Worm (Caenorhabditis elegans) whole organism, L1 larva: ENCODE measurements around the gene ttn-1.

Source experiments
- C04F5.9 ChIP-seq: sonication (generic microtip); optimal IDR thresholded peaks from 2 replicates; lab custom pipeline; 2016; ENCODE audit warnings: missing genetic modification characterization, missing compliant biosample characterization
- C34B4.2 ChIP-seq: sonication (generic microtip); optimal IDR thresholded peaks from 2 replicates; lab custom pipeline; 2017; ENCODE audit warnings: mild to moderate bottlenecking, missing genetic modification characterization, missing compliant biosample characterization
- F16B12.6 ChIP-seq: fragments of 150-350 bp; optimal IDR thresholded peaks from 2 replicates; lab custom pipeline; 2014; ENCODE audit warnings: missing biosample characterization, missing genetic modification characterization
- Y116A8C.19 ChIP-seq: sonication (generic microtip); optimal IDR thresholded peaks from 2 replicates; lab custom pipeline; 2016; ENCODE audit warnings: missing compliant biosample characterization, missing genetic modification characterization, borderline replicate concordance
- aha-1 ChIP-seq: fragments of 150-350 bp; optimal IDR thresholded peaks from 2 replicates; lab custom pipeline; 2014; ENCODE audit warnings: missing biosample characterization, missing genetic modification characterization
- alr-1 ChIP-seq: fragments of 200-800 bp; sonication (Bioruptor generic); optimal IDR thresholded peaks from 2 replicates; lab custom pipeline; 2018; ENCODE audit warnings: borderline replicate concordance, mild to moderate bottlenecking, missing genetic modification characterization, missing compliant biosample characterization
- aly-2 ChIP-seq: fragments of 150-350 bp; optimal IDR thresholded peaks from 2 replicates; lab custom pipeline; 2014; ENCODE audit warnings: missing biosample characterization, missing genetic modification characterization
- ama-1 ChIP-seq: fragments of 150-350 bp; optimal IDR thresholded peaks from 2 replicates; lab custom pipeline; 2014
- blmp-1 ChIP-seq: fragments of 150-350 bp; optimal IDR thresholded peaks from 2 replicates; lab custom pipeline; 2014; ENCODE audit warnings: missing biosample characterization, missing genetic modification characterization
- ceh-63 ChIP-seq: fragments of 200-800 bp; sonication (Bioruptor generic); optimal IDR thresholded peaks from 2 replicates; lab custom pipeline; 2018; ENCODE audit warnings: mild to moderate bottlenecking, missing genetic modification characterization, missing compliant biosample characterization
- ceh-8 ChIP-seq: fragments of 200-800 bp; sonication (Bioruptor generic); optimal IDR thresholded peaks from 2 replicates; lab custom pipeline; 2018; ENCODE audit warnings: mild to moderate bottlenecking, missing genetic modification characterization, moderate library complexity, missing compliant biosample characterization
- ceh-82 ChIP-seq, 3 experiments: fragments of 150-350 bp in 1 of 3; sonication (generic microtip) in 2 of 3; optimal IDR thresholded peaks; 2 replicates each; lab custom pipeline; 2014 to 2017; ENCODE audit warnings: missing biosample characterization in 3 of 3, missing genetic modification characterization in 3 of 3
- ceh-88 ChIP-seq: fragments of 200-800 bp; sonication (Bioruptor generic); IDR thresholded peaks from 2 replicates; pipeline ENCODE4 v1.3.6; 2022; ENCODE audit warnings: missing genetic modification characterization, missing compliant biosample characterization
- efl-1 ChIP-seq, 4 experiments: fragments of 150-350 bp; optimal IDR thresholded peaks in 3 of 4; peaks in 1 of 4; 1 replicate in 1 of 4; 2 replicates in 3 of 4; lab custom pipeline; 2014; ENCODE audit warnings: missing biosample characterization in 2 of 4, missing genetic modification characterization in 2 of 4, missing genetic modification reagents in 2 of 4
- egl-13 ChIP-seq: sonication (generic microtip); optimal IDR thresholded peaks from 2 replicates; lab custom pipeline; 2016; ENCODE audit warnings: missing genotype, missing genetic modification reagents, missing genetic modification characterization, missing compliant biosample characterization
- elt-2 ChIP-seq: sonication (generic microtip); optimal IDR thresholded peaks from 2 replicates; lab custom pipeline; 2016; ENCODE audit warnings: missing genetic modification characterization, mild to moderate bottlenecking, inconsistent platforms, missing compliant biosample characterization, missing genetic modification reagents
- fos-1 ChIP-seq: fragments of 150-350 bp; optimal IDR thresholded peaks from 2 replicates; lab custom pipeline; 2014; ENCODE audit warnings: missing biosample characterization, missing genetic modification characterization
- hlh-17 ChIP-seq: fragments of 200-800 bp; sonication (Bioruptor generic); optimal IDR thresholded peaks from 2 replicates; lab custom pipeline; 2018; ENCODE audit warnings: missing genetic modification characterization, mild to moderate bottlenecking, missing compliant biosample characterization, moderate library complexity, borderline replicate concordance
- irx-1 ChIP-seq: sonication (generic microtip); optimal IDR thresholded peaks from 2 replicates; lab custom pipeline; 2016; ENCODE audit warnings: missing genetic modification characterization, missing compliant biosample characterization
- jun-1 ChIP-seq: fragments of 150-350 bp; optimal IDR thresholded peaks from 2 replicates; lab custom pipeline; 2014; ENCODE audit warnings: missing biosample characterization, missing genetic modification reagents, missing genetic modification characterization
- lin-13 ChIP-seq: fragments of 150-350 bp; optimal IDR thresholded peaks from 2 replicates; lab custom pipeline; 2014; ENCODE audit warnings: missing biosample characterization, missing genetic modification reagents, missing genetic modification characterization
- lsy-2 ChIP-seq, 2 experiments: fragments of 150-350 bp; optimal IDR thresholded peaks; 2 replicates each; lab custom pipeline; 2014; ENCODE audit warnings: missing biosample characterization in 2 of 2, missing genetic modification characterization in 2 of 2
- mab-9 ChIP-seq: fragments of 200-800 bp; sonication (Bioruptor generic); IDR thresholded peaks from 2 replicates; pipeline ENCODE4 v1.3.6; 2022; ENCODE audit warnings: missing genetic modification reagents, missing genetic modification characterization, missing compliant biosample characterization
- nhr-11 ChIP-seq: fragments of 150-350 bp; optimal IDR thresholded peaks from 2 replicates; lab custom pipeline; 2014; ENCODE audit warnings: missing biosample characterization, missing genetic modification characterization
- nhr-12 ChIP-seq: sonication (generic microtip); optimal IDR thresholded peaks from 2 replicates; lab custom pipeline; 2017; ENCODE audit warnings: missing biosample characterization, missing genetic modification characterization
- nhr-47 ChIP-seq: sonication (generic microtip); optimal IDR thresholded peaks from 2 replicates; lab custom pipeline; 2016; ENCODE audit warnings: mild to moderate bottlenecking, missing genetic modification characterization, moderate library complexity, missing compliant biosample characterization
- nhr-76 ChIP-seq: sonication (generic microtip); optimal IDR thresholded peaks from 2 replicates; lab custom pipeline; 2017; ENCODE audit warnings: missing biosample characterization, missing genetic modification characterization
- nhr-77 ChIP-seq: fragments of 150-350 bp; optimal IDR thresholded peaks from 2 replicates; lab custom pipeline; 2014; ENCODE audit warnings: missing biosample characterization, missing genetic modification characterization
- nhr-84 ChIP-seq: sonication (generic microtip); optimal IDR thresholded peaks from 2 replicates; lab custom pipeline; 2017; ENCODE audit warnings: missing biosample characterization, missing genetic modification characterization
- nhr-85 ChIP-seq: sonication (generic microtip); peaks from one replicate; lab custom pipeline; 2016; ENCODE audit warnings: missing genetic modification characterization, inconsistent platforms, missing compliant biosample characterization
- pag-3 ChIP-seq: sonication (generic microtip); optimal IDR thresholded peaks from 2 replicates; lab custom pipeline; 2017; ENCODE audit warnings: missing genetic modification characterization, mild to moderate bottlenecking, missing compliant biosample characterization, antibody characterized with exemption, borderline replicate concordance; ENCODE audit not compliant: insufficient read depth
- pax-3 ChIP-seq: fragments of 200-800 bp; sonication (Bioruptor generic); optimal IDR thresholded peaks from 2 replicates; lab custom pipeline; 2018; ENCODE audit warnings: mild to moderate bottlenecking, missing genetic modification characterization, moderate library complexity, missing compliant biosample characterization
- pqm-1 ChIP-seq: sonication (generic microtip); optimal IDR thresholded peaks from 3 replicates; lab custom pipeline; 2017; ENCODE audit warnings: missing biosample characterization, missing genetic modification characterization
- rnt-1 ChIP-seq: sonication (generic microtip); optimal IDR thresholded peaks from 2 replicates; lab custom pipeline; 2016; ENCODE audit warnings: mild to moderate bottlenecking, missing genetic modification characterization, moderate library complexity, missing compliant biosample characterization
- skn-1 ChIP-seq: fragments of 150-350 bp; optimal IDR thresholded peaks from 2 replicates; lab custom pipeline; 2014; ENCODE audit warnings: missing biosample characterization, missing genetic modification characterization
- sox-4 ChIP-seq: sonication (generic microtip); optimal IDR thresholded peaks from 2 replicates; lab custom pipeline; 2016; ENCODE audit warnings: missing genetic modification characterization, missing compliant biosample characterization
- sptf-1 ChIP-seq: fragments of 150-350 bp; optimal IDR thresholded peaks from 2 replicates; lab custom pipeline; 2014; ENCODE audit warnings: missing biosample characterization, missing genetic modification characterization
- tbx-2 ChIP-seq: sonication (generic microtip); optimal IDR thresholded peaks from 2 replicates; lab custom pipeline; 2016; ENCODE audit warnings: missing genetic modification characterization, missing compliant biosample characterization
- tlp-1 ChIP-seq: fragments of 150-350 bp; optimal IDR thresholded peaks from 2 replicates; lab custom pipeline; 2014; ENCODE audit warnings: missing biosample characterization, missing genetic modification characterization
- unc-62 ChIP-seq: fragments of 150-350 bp; optimal IDR thresholded peaks from 2 replicates; lab custom pipeline; 2014; ENCODE audit warnings: missing biosample characterization, missing genetic modification reagents, missing genetic modification characterization
- vab-15 ChIP-seq: sonication (generic microtip); optimal IDR thresholded peaks from 2 replicates; lab custom pipeline; 2017; ENCODE audit warnings: missing genotype, mild to moderate bottlenecking, missing genetic modification characterization, missing compliant biosample characterization
- zag-1 ChIP-seq: fragments of 150-350 bp; optimal IDR thresholded peaks from 2 replicates; lab custom pipeline; 2014; ENCODE audit warnings: missing biosample characterization, missing genetic modification characterization
- zip-4 ChIP-seq: fragments of 200-800 bp; sonication (Bioruptor generic); optimal IDR thresholded peaks from 2 replicates; lab custom pipeline; 2018; ENCODE audit warnings: mild to moderate bottlenecking, missing genetic modification characterization, moderate library complexity, missing compliant biosample characterization

Gene ttn-1

ce11 chrV:6227326-6228246 is 25.2 kb upstream of the ttn-1 start (continued):
- peak; percentile 93 for TF ChIP-seq ceh-8
- peak; percentile 94 for TF ChIP-seq mab-9 (GFP tag; lab: Robert Waterston, UW)
- peak; percentile 96 for TF ChIP-seq nhr-77 (tag; lab: Kevin White, UChicago)
- no peak for TF ChIP-seq unc-62 (GFP tag; lab: Kevin White, UChicago)
- TF ChIP-seq nhr-12 (tag; lab: Kevin White, UChicago), result no peak
- TF ChIP-seq pag-3 (tag; lab: Kevin White, UChicago), result no peak
- no peak for TF ChIP-seq tlp-1
- peak; percentile 84 for TF ChIP-seq zip-4 (GFP tag; lab: Kevin White, UChicago)
- no peak for TF ChIP-seq F16B12.6 (tag; lab: Kevin White, UChicago)
- TF ChIP-seq zag-1 (tag; lab: Kevin White, UChicago), result peak; percentile 20
- TF ChIP-seq jun-1, result peak; percentile 95
- peak; percentile 89 for TF ChIP-seq nhr-76
- TF ChIP-seq tbx-2 (tag; lab: Kevin White, UChicago), result peak; percentile 99
- TF ChIP-seq skn-1, result peak; percentile 35
- no peak for TF ChIP-seq nhr-84 (tag; lab: Kevin White, UChicago)
- TF ChIP-seq pax-3 (tag; lab: Kevin White, UChicago), result peak; percentile 97
- TF ChIP-seq rnt-1, result peak; percentile 92
- TF ChIP-seq fos-1 (tag; lab: Kevin White, UChicago), result peak; percentile 84
- TF ChIP-seq blmp-1 (tag; lab: Kevin White, UChicago), result peak; percentile 34
- peak; percentile 89 to 92 for TF ChIP-seq lsy-2 (tag; optimal IDR thresholded peaks at IDR 0.05; lab: Kevin White, UChicago)
- peak; percentile 79 for TF ChIP-seq sox-4
- TF ChIP-seq egl-13, result peak; percentile 98
- peak; percentile 49 for TF ChIP-seq vab-15 (tag; lab: Kevin White, UChicago)
- TF ChIP-seq pqm-1 (tag; lab: Kevin White, UChicago), result no peak
- no peak for TF ChIP-seq alr-1
- TF ChIP-seq ceh-88 (GFP tag; lab: Robert Waterston, UW), result peak; percentile 94
- TF ChIP-seq C34B4.2 (tag; lab: Kevin White, UChicago), result no peak
- peak; percentile 76 to 96 (median 79) for TF ChIP-seq ceh-82 (tag; optimal IDR thresholded peaks at IDR 0.05; lab: Kevin White, UChicago)
- TF ChIP-seq aly-2 (tag; lab: Kevin White, UChicago), result peak; percentile 46
- TF ChIP-seq hlh-17, result no peak
- peak; percentile 35 for TF ChIP-seq Y116A8C.19
- no peak for TF ChIP-seq sptf-1
- TF ChIP-seq ama-1 (lab: Kevin White, UChicago), result peak; percentile 96
- no peak for TF ChIP-seq ceh-63 (GFP tag; lab: Kevin White, UChicago)
- peak; percentile 99 for TF ChIP-seq nhr-85 (tag; lab: Kevin White, UChicago)
- TF ChIP-seq nhr-47, result peak; percentile 98
- peak; percentile 73 for TF ChIP-seq nhr-11 (tag; lab: Kevin White, UChicago)
- TF ChIP-seq lin-13 (GFP tag; lab: Kevin White, UChicago), result peak; percentile 92
- peak; percentile 80 for TF ChIP-seq elt-2 (tag; lab: Kevin White, UChicago)
- TF ChIP-seq irx-1 (tag; lab: Kevin White, UChicago), result peak; percentile 94
- peak; percentile 66 for TF ChIP-seq aha-1 (tag; lab: Kevin White, UChicago)
- peak; percentile 83 to 89 for TF ChIP-seq efl-1 (optimal IDR thresholded peaks at IDR 0.05; lab: Kevin White, UChicago)
- peak; percentile 47 to 95 for TF ChIP-seq efl-1 (GFP tag; optimal IDR thresholded peaks at IDR 0.05 in 1 of 2; lab: Kevin White, UChicago)
- peak; percentile 38 for TF ChIP-seq C04F5.9 (tag; lab: Kevin White, UChicago)
